Fruit fly (Drosophila melanogaster) whole organism, pupa: ENCODE data around the gene GV1.

ENCODE experiments used
- CG12605 ChIP-seq: fragments of 200-800 bp; sonication (Bioruptor generic); IDR thresholded peaks from 2 replicates; pipeline ENCODE4 v1.3.6; 2022; ENCODE audit warnings: missing biosample characterization, missing genetic modification characterization
- CG15710 ChIP-seq: fragments of 200-800 bp; sonication (Bioruptor generic); optimal IDR thresholded peaks from 2 replicates; lab custom pipeline; 2018; ENCODE audit warnings: missing biosample characterization, mild to moderate bottlenecking, missing genetic modification characterization, moderate library complexity
- CG32121 ChIP-seq: fragments of 200-800 bp; sonication (Bioruptor generic); IDR thresholded peaks from 2 replicates; pipeline ENCODE4 v1.3.6; 2022; ENCODE audit warnings: missing biosample characterization, missing genetic modification characterization
- CG8159 ChIP-seq: fragments of 200-800 bp; sonication (Bioruptor generic); optimal IDR thresholded peaks from 3 replicates; lab custom pipeline; 2018; ENCODE audit warnings: missing biosample characterization, mild to moderate bottlenecking, missing genetic modification characterization, moderate library complexity
- D1 ChIP-seq: fragments of 200-800 bp; sonication (Bioruptor generic); optimal IDR thresholded peaks from 2 replicates; lab custom pipeline; 2018; ENCODE audit warnings: missing biosample characterization, mild to moderate bottlenecking, missing genetic modification characterization, moderate library complexity
- EcR ChIP-seq: fragments of 200-800 bp; sonication (Bioruptor generic); optimal IDR thresholded peaks from 3 replicates; lab custom pipeline; 2019; ENCODE audit warnings: missing biosample characterization, missing genetic modification characterization, mild to moderate bottlenecking, moderate library complexity, missing genetic modification reagents
- Ets98B ChIP-seq: fragments of 200-800 bp; sonication (Bioruptor generic); IDR thresholded peaks from 2 replicates; pipeline ENCODE4 v1.3.6; 2022; ENCODE audit warnings: missing biosample characterization, missing genetic modification characterization

DNA sequence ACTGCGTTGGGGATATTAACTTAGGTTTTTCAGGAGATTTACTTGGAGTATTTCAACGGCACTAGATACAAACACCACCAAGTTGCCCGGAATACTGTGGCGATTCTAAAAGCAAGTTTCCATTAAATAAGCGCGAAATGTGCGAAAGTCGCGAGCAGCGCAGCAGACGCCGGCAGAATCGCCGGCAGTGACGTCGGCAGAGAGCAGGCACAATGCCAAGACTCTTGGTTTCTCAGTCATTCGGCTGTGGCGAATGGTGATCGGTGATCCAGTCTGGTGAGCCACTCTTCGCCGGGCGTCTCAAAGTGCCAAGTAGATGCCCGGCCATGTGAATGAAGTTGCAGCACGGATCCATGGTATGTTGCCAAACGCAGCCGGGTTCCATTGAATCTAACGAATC lies 24.7 kb downstream of the GV1 start, which contains the start of gene Cpr62Bb:
- TF ChIP-seq CG32121 (no peak), D1 (tag; lab: Kevin White, UChicago) (no peak), EcR (no peak), CG8159 (tag; lab: Kevin White, UChicago) (no peak), CG15710 (tag; lab: Kevin White, UChicago) (no peak), CG12605 (GFP tag; lab: Robert Waterston, UW) (no peak), Ets98B (GFP tag; lab: Robert Waterston, UW) (no peak)
